Fruit fly (Drosophila melanogaster): ENCODE data around the gene obst-E.

dm6 chr2L:5724521-5725023 is 41.4 kb downstream of the obst-E start, which contains the start of gene CG11030:
- TF ChIP-seq CG11617 (GFP tag; optimal IDR thresholded peaks at IDR 0.05) (no peak), kay (GFP tag; ENCODE audit: borderline replicate concordance) (no peak), cnc (optimal IDR thresholded peaks at IDR 0.05) (no peak), pad (GFP tag; optimal IDR thresholded peaks at IDR 0.05) (no peak), CG7101 (tag; optimal IDR thresholded peaks at IDR 0.05) (no peak), CG33017 (tag; optimal IDR thresholded peaks at IDR 0.05) (no peak), Hr96 (GFP tag; optimal IDR thresholded peaks at IDR 0.05) (no peak), CG7045 (GFP tag; optimal IDR thresholded peaks at IDR 0.05) (no peak), ovo (GFP tag; optimal IDR thresholded peaks at IDR 0.05) (peak; percentile 24)

Measured in whole organism, adult.